Worm (Caenorhabditis elegans) whole organism, midembryonic: Measurements from ENCODE around the gene smex-1.

Experiments used
- T22C8.4 ChIP-seq: fragments of 200-800 bp; sonication (Bioruptor generic); IDR thresholded peaks from 2 replicates; pipeline ENCODE4 v1.3.6; 2022; ENCODE audit warnings: missing genetic modification characterization, missing compliant biosample characterization
- cog-1 ChIP-seq: sonication (generic microtip); optimal IDR thresholded peaks from 2 replicates; lab custom pipeline; 2016; ENCODE audit warnings: missing genetic modification characterization, missing compliant biosample characterization
- flt-1 ChIP-seq: fragments of 200-800 bp; sonication (Bioruptor generic); IDR thresholded peaks from 2 replicates; pipeline ENCODE4 v1.3.6; 2022; ENCODE audit warnings: missing genetic modification characterization, missing compliant biosample characterization
- klf-2 ChIP-seq: fragments of 200-800 bp; sonication (Bioruptor generic); conservative IDR thresholded peaks from 2 replicates; pipeline ENCODE4 v1.3.6; 2022; ENCODE audit warnings: missing genetic modification reagents, missing genetic modification characterization, missing compliant biosample characterization
- med-1 ChIP-seq: sonication (generic microtip); optimal IDR thresholded peaks from 2 replicates; lab custom pipeline; 2017; ENCODE audit warnings: missing genetic modification characterization, mild to moderate bottlenecking, missing compliant biosample characterization, antibody characterized with exemption, missing genetic modification reagents; ENCODE audit not compliant: insufficient read depth
- ref-1 ChIP-seq: fragments of 200-800 bp; sonication (Bioruptor generic); conservative IDR thresholded peaks from 2 replicates; pipeline ENCODE4 v1.3.6; 2022; ENCODE audit warnings: missing genetic modification reagents, missing genetic modification characterization, missing compliant biosample characterization
- tab-1 ChIP-seq: fragments of 200-800 bp; sonication (Bioruptor generic); IDR thresholded peaks from 2 replicates; pipeline ENCODE4 v1.3.6; 2022; ENCODE audit warnings: missing genetic modification characterization, missing compliant biosample characterization
- ztf-23 ChIP-seq: fragments of 200-800 bp; sonication (Bioruptor generic); IDR thresholded peaks from 2 replicates; pipeline ENCODE4 v1.3.6; 2022; ENCODE audit warnings: missing genetic modification reagents, missing genetic modification characterization, missing compliant biosample characterization
- ztf-29 ChIP-seq: fragments of 200-800 bp; sonication (Bioruptor generic); IDR thresholded peaks from 2 replicates; pipeline ENCODE4 v1.3.6; 2022; ENCODE audit warnings: missing genetic modification reagents, missing genetic modification characterization, missing compliant biosample characterization

The smex-1 gene

ce11 chrV:8314782-8315181 lies 19.0 kb upstream of the smex-1 start:
- peak; percentile 75 for TF ChIP-seq klf-2 (GFP tag; lab: Robert Waterston, UW)
- TF ChIP-seq flt-1 (GFP tag; lab: Robert Waterston, UW): peak; percentile 56
- TF ChIP-seq tab-1 (GFP tag; lab: Robert Waterston, UW): peak; percentile 44; the same call in 1 of the 2 replicates
- TF ChIP-seq ztf-23 (GFP tag; lab: Robert Waterston, UW): peak; percentile 24; the same call in 1 of the 2 replicates

DNA sequence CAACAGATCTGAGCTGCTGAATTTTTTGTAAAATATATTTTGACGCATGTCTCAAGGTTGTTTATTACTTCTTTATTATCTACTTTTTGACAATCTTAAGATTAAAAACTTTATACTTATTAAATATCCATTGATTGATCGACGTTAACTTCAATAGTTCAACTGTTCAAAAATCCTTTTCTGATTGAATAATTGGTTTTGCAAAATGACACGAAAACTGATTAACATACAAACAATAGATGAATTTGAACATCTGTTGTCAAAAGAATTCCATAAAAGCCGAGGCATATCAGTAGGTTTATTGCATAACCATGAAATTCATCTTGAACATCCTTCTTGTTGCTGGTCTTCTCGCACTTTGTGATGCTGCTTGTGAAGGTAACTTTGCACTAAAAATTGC lies 15.4 kb upstream of the smex-1 start, which contains the start of gene W02D7.12:
Gene W02D7.12, plus strand, starts transcription at position 301 of the 400 bp plus-strand sequence.
- TF ChIP-seq T22C8.4 (no peak), klf-2 (GFP tag; lab: Robert Waterston, UW) (no peak), ref-1 (GFP tag; lab: Robert Waterston, UW) (no peak), flt-1 (GFP tag; lab: Robert Waterston, UW) (no peak), cog-1 (tag; lab: Kevin White, UChicago) (no peak), ztf-29 (GFP tag; lab: Robert Waterston, UW) (no peak), ztf-23 (GFP tag; lab: Robert Waterston, UW) (no peak), tab-1 (GFP tag; lab: Robert Waterston, UW) (no peak), med-1 (no peak)

DNA sequence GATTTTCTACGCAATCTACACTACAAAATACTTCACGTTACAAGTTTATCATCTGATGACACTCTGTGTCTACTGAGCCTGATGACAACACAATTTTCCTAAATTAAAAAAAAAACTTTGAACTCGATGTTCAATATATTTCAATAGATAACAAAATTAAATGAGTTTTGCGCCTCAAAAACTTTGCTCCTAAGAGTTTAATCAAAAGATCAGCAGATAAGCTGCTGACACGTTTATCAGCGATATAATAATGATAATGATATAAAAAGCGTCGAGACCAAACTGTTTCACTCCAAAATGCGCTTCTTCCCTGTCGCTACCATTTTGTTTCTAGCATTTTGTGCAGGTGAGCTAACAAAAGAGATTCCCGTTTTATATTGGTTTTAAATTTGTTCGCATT lies 11.9 kb upstream of the smex-1 start, which contains the start of gene clec-218:
Gene clec-218, plus strand, starts transcription at position 262 of the 400 bp plus-strand sequence.
- TF ChIP-seq med-1: no peak
- TF ChIP-seq ztf-29 (GFP tag; lab: Robert Waterston, UW): no peak
- TF ChIP-seq flt-1 (GFP tag; lab: Robert Waterston, UW): no peak
- TF ChIP-seq ref-1 (GFP tag; lab: Robert Waterston, UW): no peak
- TF ChIP-seq ztf-23 (GFP tag; lab: Robert Waterston, UW): no peak
- no peak for TF ChIP-seq cog-1 (tag; lab: Kevin White, UChicago)
- TF ChIP-seq tab-1 (GFP tag; lab: Robert Waterston, UW): no peak
- no peak for TF ChIP-seq T22C8.4
- TF ChIP-seq klf-2 (GFP tag; lab: Robert Waterston, UW): no peak

ce11 chrV:8307013-8307412 lies 11.2 kb upstream of the smex-1 start:
- TF ChIP-seq cog-1 (tag; lab: Kevin White, UChicago) (no peak), T22C8.4 (no peak), ztf-29 (GFP tag; lab: Robert Waterston, UW) (no peak), ref-1 (GFP tag; lab: Robert Waterston, UW) (no peak), tab-1 (GFP tag; lab: Robert Waterston, UW) (no peak), klf-2 (GFP tag; lab: Robert Waterston, UW) (no peak)

- no peak for TF ChIP-seq ztf-29 (GFP tag; lab: Robert Waterston, UW)
- TF ChIP-seq klf-2 (GFP tag; lab: Robert Waterston, UW): no peak
- no peak for TF ChIP-seq tab-1 (GFP tag; lab: Robert Waterston, UW)
- no peak for TF ChIP-seq ztf-23 (GFP tag; lab: Robert Waterston, UW)
- no peak for TF ChIP-seq cog-1 (tag; lab: Kevin White, UChicago)
- no peak for TF ChIP-seq flt-1 (GFP tag; lab: Robert Waterston, UW)
- no peak for TF ChIP-seq T22C8.4
- no peak for TF ChIP-seq ref-1 (GFP tag; lab: Robert Waterston, UW)
- TF ChIP-seq med-1: no peak
Measured at ce11 chrV:8306366-8306765, 10.6 kb upstream of the smex-1 start, which contains the start of gene W02D7.8. TSS of gene W02D7.8 (minus strand) at chrV:8306466.

DNA sequence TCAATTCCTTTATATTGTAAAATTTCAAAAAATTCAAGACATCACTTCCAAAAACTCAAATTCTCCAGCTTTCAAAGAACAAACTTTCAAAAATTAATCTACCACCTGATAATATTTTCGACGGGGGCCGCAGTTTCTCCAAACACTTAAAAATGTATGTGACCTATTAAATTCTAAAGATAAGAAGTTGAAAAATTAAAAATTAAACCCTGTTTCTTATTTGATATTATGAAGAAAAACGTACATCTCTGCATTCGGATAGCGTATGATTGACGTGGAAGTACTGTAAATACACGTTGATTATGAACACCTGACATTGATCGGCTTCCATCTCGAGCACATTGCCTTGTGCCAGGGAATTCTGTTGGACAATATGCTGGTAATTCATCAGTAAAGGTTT lies 10.2 kb upstream of the smex-1 start:
- TF ChIP-seq tab-1 (GFP tag; lab: Robert Waterston, UW): no peak
- no peak for TF ChIP-seq ref-1 (GFP tag; lab: Robert Waterston, UW)
- TF ChIP-seq klf-2 (GFP tag; lab: Robert Waterston, UW): no peak
- TF ChIP-seq flt-1 (GFP tag; lab: Robert Waterston, UW): no peak
- no peak for TF ChIP-seq ztf-23 (GFP tag; lab: Robert Waterston, UW)
- no peak for TF ChIP-seq cog-1 (tag; lab: Kevin White, UChicago)
- TF ChIP-seq med-1: no peak
- no peak for TF ChIP-seq T22C8.4

- TF ChIP-seq klf-2 (GFP tag; lab: Robert Waterston, UW): no peak
- TF ChIP-seq T22C8.4: no peak
- TF ChIP-seq ref-1 (GFP tag; lab: Robert Waterston, UW): no peak
- TF ChIP-seq med-1: no peak
- TF ChIP-seq cog-1 (tag; lab: Kevin White, UChicago): no peak
- TF ChIP-seq flt-1 (GFP tag; lab: Robert Waterston, UW): no peak
- no peak for TF ChIP-seq tab-1 (GFP tag; lab: Robert Waterston, UW)
- TF ChIP-seq ztf-23 (GFP tag; lab: Robert Waterston, UW): no peak
- no peak for TF ChIP-seq ztf-29 (GFP tag; lab: Robert Waterston, UW)
Measured at ce11 chrV:8304461-8305195, 8.9 kb upstream of the smex-1 start, which contains the start of gene W02D7.11. TSS of gene W02D7.11 (minus strand) at chrV:8304511.

DNA sequence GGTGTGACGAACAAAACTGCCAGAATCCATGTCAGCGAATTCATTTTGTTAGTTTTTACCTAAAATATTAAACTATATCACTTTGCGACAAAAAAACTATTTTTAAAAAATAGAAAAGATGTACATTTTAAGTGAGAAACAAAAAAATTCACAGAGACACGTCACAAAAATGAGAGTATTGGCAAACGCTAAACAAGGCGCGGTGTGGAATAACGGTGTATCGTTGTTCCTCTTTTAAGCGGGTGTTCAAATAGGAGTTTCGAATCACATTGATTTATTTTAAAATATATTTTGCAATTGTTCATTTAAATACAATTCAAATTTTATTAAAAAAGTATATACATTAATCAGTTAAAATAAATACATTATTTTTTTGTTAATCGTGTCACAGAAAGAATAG lies 6.8 kb upstream of the smex-1 start, which contains the start of gene sel-9:
Gene sel-9, minus strand, starts transcription at position 59 of the 400 bp plus-strand sequence.
- TF ChIP-seq flt-1 (GFP tag; lab: Robert Waterston, UW) (no peak), ztf-23 (GFP tag; lab: Robert Waterston, UW) (0 out of 2 replicates have a peak, but pooled peaks have one; percentile 7)

DNA sequence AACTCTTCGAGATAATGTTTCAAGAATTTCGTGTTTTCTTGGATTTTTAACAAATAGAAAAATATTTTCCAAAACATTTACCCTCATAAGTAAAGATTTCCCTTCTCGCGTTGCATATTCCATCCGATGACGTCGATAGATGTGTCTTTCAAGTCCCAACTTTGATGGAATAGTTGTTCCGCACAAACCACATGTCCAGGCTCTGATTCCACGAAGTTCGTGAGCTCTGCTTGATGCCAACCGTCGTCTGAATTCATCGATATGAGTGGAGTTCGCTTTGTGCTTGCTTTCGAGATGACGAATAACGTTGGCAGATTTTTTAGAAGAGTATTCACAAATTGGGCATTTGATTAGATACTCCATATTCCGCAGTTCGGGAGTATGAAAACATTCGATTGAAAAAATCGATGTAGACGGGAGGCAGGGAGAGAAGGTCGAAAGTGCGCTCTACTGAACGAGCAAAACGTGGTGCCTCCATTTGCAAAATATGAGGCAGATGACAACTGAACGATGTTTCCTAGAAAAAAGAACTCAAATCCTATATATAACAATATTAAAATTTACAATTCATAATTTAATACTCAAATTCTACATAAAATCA lies 5.3 kb upstream of the smex-1 start, which contains the start of gene W02D7.6:
Gene W02D7.6, minus strand, starts transcription at position 573 of the 601 bp plus-strand sequence.
- TF ChIP-seq cog-1 (tag; lab: Kevin White, UChicago): no peak
- TF ChIP-seq klf-2 (GFP tag; lab: Robert Waterston, UW): no peak
- TF ChIP-seq flt-1 (GFP tag; lab: Robert Waterston, UW): 0 out of 2 replicates have a peak, but pooled peaks have one; percentile 40
